Worm (Caenorhabditis elegans): Measurements from ENCODE around the gene T05A8.7.

- TF ChIP-seq flt-1 (GFP tag; IDR thresholded peaks at IDR 0.05) (no peak), tbx-37 (GFP tag; conservative IDR thresholded peaks at IDR 0.05) (no peak), ama-1 (optimal IDR thresholded peaks at IDR 0.05) (no peak), pes-1 (GFP tag; IDR thresholded peaks at IDR 0.05) (no peak), ceh-13 (GFP tag; optimal IDR thresholded peaks at IDR 0.05) (no peak), hnd-1 (tag; optimal IDR thresholded peaks at IDR 0.05) (no peak), F13C5.2 (tag; optimal IDR thresholded peaks at IDR 0.05) (no peak), sea-1 (GFP tag; conservative IDR thresholded peaks at IDR 0.05) (no peak), ceh-36 (tag; optimal IDR thresholded peaks at IDR 0.05) (no peak), B0310.2 (tag; optimal IDR thresholded peaks at IDR 0.05) (no peak), tbx-11 (GFP tag; IDR thresholded peaks at IDR 0.05) (no peak)
Measured at ce11 chrII:2766331-2766730, 24.2 kb upstream of the T05A8.7 start, which contains the start of gene F08D12.15.
